Worm (Caenorhabditis elegans) whole organism, mixed stage, embryonic: ENCODE measurements around the gene wht-8.

Experiments
- M03D4.4 ChIP-seq: sonication (generic microtip); optimal IDR thresholded peaks from 2 replicates; lab custom pipeline; 2017; ENCODE audit warnings: mild to moderate bottlenecking, missing genetic modification characterization, missing compliant biosample characterization
- blmp-1 ChIP-seq: fragments of 150-350 bp; optimal IDR thresholded peaks from 2 replicates; lab custom pipeline; 2014; ENCODE audit warnings: missing biosample characterization, missing genetic modification characterization
- ceh-39 ChIP-seq: fragments of 150-350 bp; optimal IDR thresholded peaks from 2 replicates; lab custom pipeline; 2014; ENCODE audit warnings: missing biosample characterization, missing genetic modification characterization
- ceh-43 ChIP-seq: fragments of 200-800 bp; sonication (Bioruptor generic); optimal IDR thresholded peaks from 2 replicates; lab custom pipeline; 2018; ENCODE audit warnings: mild to moderate bottlenecking, missing genetic modification characterization, moderate library complexity, missing compliant biosample characterization
- ceh-83 ChIP-seq: fragments of 200-800 bp; sonication (Bioruptor generic); optimal IDR thresholded peaks from 2 replicates; lab custom pipeline; 2018; ENCODE audit warnings: mild to moderate bottlenecking, missing genetic modification characterization, missing compliant biosample characterization
- ces-1 ChIP-seq: fragments of 150-350 bp; optimal IDR thresholded peaks from 2 replicates; lab custom pipeline; 2014; ENCODE audit warnings: missing biosample characterization, missing genetic modification reagents, missing genetic modification characterization
- cnd-1 ChIP-seq: fragments of 200-800 bp; sonication (Bioruptor generic); optimal IDR thresholded peaks from 2 replicates; lab custom pipeline; 2018; ENCODE audit warnings: mild to moderate bottlenecking, missing genetic modification characterization, missing compliant biosample characterization
- drap-1 ChIP-seq: fragments of 200-800 bp; sonication (Bioruptor generic); optimal IDR thresholded peaks from 3 replicates; lab custom pipeline; 2018; ENCODE audit warnings: mild to moderate bottlenecking, missing genetic modification characterization, missing compliant biosample characterization
- elt-3 ChIP-seq: fragments of 150-350 bp; optimal IDR thresholded peaks from 2 replicates; lab custom pipeline; 2014; ENCODE audit warnings: missing biosample characterization, missing genetic modification characterization
- flh-1 ChIP-seq: fragments of 200-800 bp; sonication (Bioruptor generic); optimal IDR thresholded peaks from 2 replicates; lab custom pipeline; 2018; ENCODE audit warnings: mild to moderate bottlenecking, missing genetic modification characterization, moderate library complexity, missing compliant biosample characterization
- ham-2 ChIP-seq: fragments of 200-800 bp; sonication (Bioruptor generic); optimal IDR thresholded peaks from 2 replicates; lab custom pipeline; 2018; ENCODE audit warnings: mild to moderate bottlenecking, missing genetic modification characterization, missing compliant biosample characterization
- lin-13 ChIP-seq: fragments of 150-350 bp; optimal IDR thresholded peaks from 2 replicates; lab custom pipeline; 2014; ENCODE audit warnings: missing biosample characterization, missing genetic modification characterization
- lin-32 ChIP-seq: fragments of 200-800 bp; sonication (Bioruptor generic); optimal IDR thresholded peaks from 2 replicates; lab custom pipeline; 2018; ENCODE audit warnings: mild to moderate bottlenecking, missing genetic modification characterization, missing compliant biosample characterization
- lsy-2 ChIP-seq: fragments of 150-350 bp; optimal IDR thresholded peaks from 2 replicates; lab custom pipeline; 2014; ENCODE audit warnings: missing biosample characterization, missing genetic modification characterization
- mab-5 ChIP-seq: fragments of 150-350 bp; optimal IDR thresholded peaks from 2 replicates; lab custom pipeline; 2014; ENCODE audit warnings: missing biosample characterization, missing genetic modification characterization
- mep-1 ChIP-seq: fragments of 150-350 bp; optimal IDR thresholded peaks from 2 replicates; lab custom pipeline; 2017; ENCODE audit warnings: missing biosample characterization, missing genetic modification reagents, missing genetic modification characterization, inconsistent platforms
- mls-2 ChIP-seq: sonication (generic microtip); optimal IDR thresholded peaks from 2 replicates; lab custom pipeline; 2016; ENCODE audit warnings: mild to moderate bottlenecking, missing genetic modification characterization, moderate library complexity, missing compliant biosample characterization
- nhr-2 ChIP-seq: fragments of 150-350 bp; optimal IDR thresholded peaks from 2 replicates; lab custom pipeline; 2014; ENCODE audit warnings: missing biosample characterization, missing genetic modification characterization
- nhr-237 ChIP-seq: fragments of 150-350 bp; optimal IDR thresholded peaks from 2 replicates; lab custom pipeline; 2014; ENCODE audit warnings: missing biosample characterization, missing genetic modification characterization
- pha-4 ChIP-seq: fragments of 150-350 bp; optimal IDR thresholded peaks from 2 replicates; lab custom pipeline; 2018; ENCODE audit warnings: missing biosample characterization, missing genetic modification reagents, missing genetic modification characterization
- sem-2 ChIP-seq: fragments of 200-800 bp; sonication (Bioruptor generic); optimal IDR thresholded peaks from 2 replicates; lab custom pipeline; 2018; ENCODE audit warnings: mild to moderate bottlenecking, missing genetic modification characterization, missing compliant biosample characterization
- snpc-4 ChIP-seq: fragments of 150-350 bp; optimal IDR thresholded peaks from 2 replicates; lab custom pipeline; 2014; ENCODE audit warnings: missing biosample characterization, missing genetic modification characterization
- sptf-1 ChIP-seq: sonication (generic microtip); optimal IDR thresholded peaks from 2 replicates; lab custom pipeline; 2017; ENCODE audit warnings: mild to moderate bottlenecking, missing genetic modification characterization, moderate library complexity, missing compliant biosample characterization
- tbx-8 ChIP-seq: fragments of 200-800 bp; sonication (Bioruptor generic); optimal IDR thresholded peaks from 2 replicates; lab custom pipeline; 2018; ENCODE audit warnings: mild to moderate bottlenecking, missing genetic modification characterization, moderate library complexity, missing compliant biosample characterization
- unc-120 ChIP-seq: sonication (generic microtip); optimal IDR thresholded peaks from 2 replicates; lab custom pipeline; 2017; ENCODE audit warnings: missing genetic modification characterization, missing compliant biosample characterization; ENCODE audit not compliant: poor library complexity, severe bottlenecking
- unc-39 ChIP-seq: fragments of 150-350 bp; optimal IDR thresholded peaks from 2 replicates; lab custom pipeline; 2014; ENCODE audit warnings: missing biosample characterization, missing genetic modification characterization
- unc-62 ChIP-seq: fragments of 150-350 bp; optimal IDR thresholded peaks from 2 replicates; lab custom pipeline; 2014; ENCODE audit warnings: missing biosample characterization, missing genetic modification reagents, missing genetic modification characterization
- zip-8 ChIP-seq: fragments of 150-350 bp; optimal IDR thresholded peaks from 2 replicates; lab custom pipeline; 2014; ENCODE audit warnings: missing biosample characterization, missing genetic modification characterization
- ztf-11 ChIP-seq: fragments of 150-350 bp; optimal IDR thresholded peaks from 2 replicates; lab custom pipeline; 2014; ENCODE audit warnings: missing biosample characterization, missing genetic modification characterization

The wht-8 gene

ce11 chrIII:11195553-11195952 is 23.0 kb upstream of the wht-8 start:
- no peak for TF ChIP-seq snpc-4 (tag; lab: Kevin White, UChicago)
- no peak for TF ChIP-seq M03D4.4 (tag; lab: Kevin White, UChicago)
- TF ChIP-seq mep-1 (tag; lab: Kevin White, UChicago), result no peak
- TF ChIP-seq sem-2 (GFP tag; lab: Kevin White, UChicago), result no peak
- TF ChIP-seq elt-3, result no peak
- no peak for TF ChIP-seq nhr-2 (tag; lab: Kevin White, UChicago)
- TF ChIP-seq mls-2, result no peak
- no peak for TF ChIP-seq lin-13 (tag; lab: Kevin White, UChicago)
- TF ChIP-seq ceh-43 (GFP tag; lab: Kevin White, UChicago), result no peak
- no peak for TF ChIP-seq ztf-11 (tag; lab: Kevin White, UChicago)
- TF ChIP-seq blmp-1 (tag; lab: Kevin White, UChicago), result no peak
- no peak for TF ChIP-seq ham-2 (GFP tag; lab: Kevin White, UChicago)
- no peak for TF ChIP-seq ces-1 (GFP tag; lab: Kevin White, UChicago)
- TF ChIP-seq unc-39, result no peak
- TF ChIP-seq cnd-1 (tag; lab: Kevin White, UChicago), result no peak
- TF ChIP-seq ceh-39, result no peak
- no peak for TF ChIP-seq tbx-8 (GFP tag; lab: Kevin White, UChicago)
- no peak for TF ChIP-seq drap-1
- TF ChIP-seq mab-5 (tag; lab: Kevin White, UChicago), result no peak
- TF ChIP-seq sptf-1 (tag; lab: Kevin White, UChicago), result no peak

- no peak for TF ChIP-seq sptf-1 (tag; lab: Kevin White, UChicago)
- TF ChIP-seq unc-120 (tag; lab: Kevin White, UChicago), result no peak
- TF ChIP-seq zip-8 (tag; lab: Kevin White, UChicago), result no peak
Measured at ce11 chrIII:11197327-11197726, 21.3 kb upstream of the wht-8 start.

- TF ChIP-seq unc-120 (tag; lab: Kevin White, UChicago) (no peak), cnd-1 (tag; lab: Kevin White, UChicago) (no peak), blmp-1 (tag; lab: Kevin White, UChicago) (no peak), tbx-8 (GFP tag; lab: Kevin White, UChicago) (no peak), nhr-237 (tag; lab: Kevin White, UChicago) (no peak), ceh-83 (GFP tag; lab: Kevin White, UChicago) (no peak), ces-1 (GFP tag; lab: Kevin White, UChicago) (no peak), nhr-2 (tag; lab: Kevin White, UChicago) (no peak), elt-3 (no peak), lsy-2 (no peak), sptf-1 (tag; lab: Kevin White, UChicago) (no peak)
Measured at ce11 chrIII:11200879-11201518, 17.6 kb upstream of the wht-8 start.

- TF ChIP-seq sptf-1 (tag; lab: Kevin White, UChicago), result peak; percentile 46
- TF ChIP-seq pha-4 (tag; lab: Kevin White, UChicago), result no peak
Measured at ce11 chrIII:11202992-11203391, 15.6 kb upstream of the wht-8 start.

- TF ChIP-seq flh-1, result no peak
- no peak for TF ChIP-seq nhr-237 (tag; lab: Kevin White, UChicago)
- TF ChIP-seq elt-3, result no peak
- no peak for TF ChIP-seq cnd-1 (tag; lab: Kevin White, UChicago)
- no peak for TF ChIP-seq sem-2 (GFP tag; lab: Kevin White, UChicago)
- no peak for TF ChIP-seq sptf-1 (tag; lab: Kevin White, UChicago)
- TF ChIP-seq pha-4 (tag; lab: Kevin White, UChicago), result no peak
- no peak for TF ChIP-seq lin-32 (GFP tag; lab: Kevin White, UChicago)
- TF ChIP-seq unc-39, result no peak
- TF ChIP-seq zip-8 (tag; lab: Kevin White, UChicago), result no peak
- no peak for TF ChIP-seq M03D4.4 (tag; lab: Kevin White, UChicago)
- TF ChIP-seq, all 35 proteins: peak for 0
Measured at ce11 chrIII:11206875-11207274, 11.7 kb upstream of the wht-8 start.

ce11 chrIII:11207825-11208224 is 10.8 kb upstream of the wht-8 start:
- TF ChIP-seq mls-2, result no peak
- TF ChIP-seq zip-8 (tag; lab: Kevin White, UChicago), result no peak
- no peak for TF ChIP-seq unc-62 (GFP tag; lab: Kevin White, UChicago)
- TF ChIP-seq elt-3, result no peak
- TF ChIP-seq ham-2 (GFP tag; lab: Kevin White, UChicago), result peak; percentile 8
